Worm (Caenorhabditis elegans): ENCODE data around the gene Y73F8A.22.

Gene Y73F8A.22

ce11 chrIV:15453137-15453788 lies 12.1 kb upstream of the Y73F8A.22 start, which contains the start of gene gtf-2H4:
gtf-2H4 (minus strand) TSS chrIV:15453187.
- no peak for TF ChIP-seq unc-39 (tag; optimal IDR thresholded peaks at IDR 0.05)
- TF ChIP-seq ztf-11 (tag; optimal IDR thresholded peaks at IDR 0.05) = no peak
- no peak for TF ChIP-seq lsy-2 (tag; optimal IDR thresholded peaks at IDR 0.05)
- TF ChIP-seq ceh-16 (tag; optimal IDR thresholded peaks at IDR 0.05) = no peak
- no peak for TF ChIP-seq lin-39 (tag; optimal IDR thresholded peaks at IDR 0.05)
- no peak for TF ChIP-seq Y55F3AM.14 (GFP tag; optimal IDR thresholded peaks at IDR 0.05)
- no peak for TF ChIP-seq snpc-4 (tag; optimal IDR thresholded peaks at IDR 0.05)
- TF ChIP-seq zag-1 (tag; optimal IDR thresholded peaks at IDR 0.05) = no peak
- no peak for TF ChIP-seq blmp-1 (tag; optimal IDR thresholded peaks at IDR 0.05; ENCODE audit: insufficient read depth)
- TF ChIP-seq sma-3 (GFP tag; optimal IDR thresholded peaks at IDR 0.05) = no peak

DNA sequence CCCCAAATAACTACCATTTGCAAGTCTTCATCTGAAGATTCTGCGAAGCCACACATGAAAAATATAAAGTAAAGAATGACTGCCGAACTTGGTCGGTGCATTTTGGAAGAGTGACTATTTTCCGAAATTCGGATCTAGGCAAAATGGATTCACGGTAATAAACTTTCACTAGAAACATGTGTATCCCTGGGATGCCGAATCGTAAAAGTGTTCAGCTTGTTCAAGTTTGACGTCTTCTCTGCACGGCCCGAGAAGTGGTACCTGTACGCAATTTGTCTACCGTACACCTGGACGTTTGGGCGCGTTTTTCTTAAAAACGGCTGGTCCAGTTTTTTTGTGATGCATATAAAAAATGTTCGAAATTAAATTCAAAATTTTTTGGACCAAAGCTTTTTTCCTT lies 3.3 kb upstream of the Y73F8A.22 start, which contains the start of gene Y73F8A.23:
Y73F8A.23 (minus strand) TSS at position 101 of the 400 bp plus-strand sequence.
- no peak for TF ChIP-seq ZK546.5 (tag; optimal IDR thresholded peaks at IDR 0.05)
- TF ChIP-seq nhr-77 (tag; optimal IDR thresholded peaks at IDR 0.05) = no peak
- TF ChIP-seq blmp-1 (tag; optimal IDR thresholded peaks at IDR 0.05; ENCODE audit: insufficient read depth) = no peak
- no peak for TF ChIP-seq C34F6.9 (tag; optimal IDR thresholded peaks at IDR 0.05)
- TF ChIP-seq elt-1 (tag; optimal IDR thresholded peaks at IDR 0.05) = no peak
- no peak for TF ChIP-seq unc-55 (GFP tag; optimal IDR thresholded peaks at IDR 0.05)
- TF ChIP-seq nhr-6 (tag; optimal IDR thresholded peaks at IDR 0.05) = no peak
- no peak for TF ChIP-seq unc-39 (tag; optimal IDR thresholded peaks at IDR 0.05)
- no peak for TF ChIP-seq skn-1 (tag; optimal IDR thresholded peaks at IDR 0.05)
- TF ChIP-seq alr-1 (tag; optimal IDR thresholded peaks at IDR 0.05) = no peak
- no peak for TF ChIP-seq unc-62 (GFP tag; optimal IDR thresholded peaks at IDR 0.05)
- no peak for TF ChIP-seq nhr-129 (tag; optimal IDR thresholded peaks at IDR 0.05)
- TF ChIP-seq mab-5 (tag; optimal IDR thresholded peaks at IDR 0.05) = no peak
- no peak for TF ChIP-seq lsy-2 (tag; optimal IDR thresholded peaks at IDR 0.05)
- no peak for TF ChIP-seq nhr-10 (tag; optimal IDR thresholded peaks at IDR 0.05)
- no peak for TF ChIP-seq lin-13 (GFP tag; optimal IDR thresholded peaks at IDR 0.05)

- TF ChIP-seq ztf-4 (tag; optimal IDR thresholded peaks at IDR 0.05) (no peak), nhr-25 (tag; optimal IDR thresholded peaks at IDR 0.05) (peak; percentile 52)
These were observed 7.4 kb downstream of the Y73F8A.22 start for ce11 chrIV:15433805-15434204.

DNA sequence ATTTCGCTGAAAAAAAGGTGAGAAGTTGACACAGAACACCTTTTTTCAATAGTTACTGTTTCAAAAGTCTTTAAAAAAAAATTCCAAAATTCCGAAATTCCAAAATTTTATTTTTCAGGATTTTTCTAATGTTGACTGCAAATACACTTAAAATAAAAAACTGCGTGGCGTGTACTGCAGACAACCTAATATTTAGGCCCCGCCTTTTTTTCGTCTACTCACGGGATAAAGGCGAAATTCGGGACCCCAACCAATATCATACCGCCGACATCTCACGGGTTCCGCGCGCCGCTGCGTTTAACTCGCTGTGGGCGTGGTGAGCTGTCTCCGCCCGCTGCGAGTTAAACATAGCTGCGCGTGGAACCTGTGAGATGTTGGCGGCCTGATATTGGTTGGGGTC lies 38.6 kb downstream of the Y73F8A.22 start:
- TF ChIP-seq nhr-77 (tag; optimal IDR thresholded peaks at IDR 0.05) (no peak), mab-5 (tag; optimal IDR thresholded peaks at IDR 0.05) (no peak), aly-2 (tag; optimal IDR thresholded peaks at IDR 0.05) (no peak), C34F6.9 (tag; optimal IDR thresholded peaks at IDR 0.05) (no peak), sma-9 (GFP tag; optimal IDR thresholded peaks at IDR 0.05) (no peak), sma-9 (tag; optimal IDR thresholded peaks at IDR 0.05) (no peak)

DNA sequence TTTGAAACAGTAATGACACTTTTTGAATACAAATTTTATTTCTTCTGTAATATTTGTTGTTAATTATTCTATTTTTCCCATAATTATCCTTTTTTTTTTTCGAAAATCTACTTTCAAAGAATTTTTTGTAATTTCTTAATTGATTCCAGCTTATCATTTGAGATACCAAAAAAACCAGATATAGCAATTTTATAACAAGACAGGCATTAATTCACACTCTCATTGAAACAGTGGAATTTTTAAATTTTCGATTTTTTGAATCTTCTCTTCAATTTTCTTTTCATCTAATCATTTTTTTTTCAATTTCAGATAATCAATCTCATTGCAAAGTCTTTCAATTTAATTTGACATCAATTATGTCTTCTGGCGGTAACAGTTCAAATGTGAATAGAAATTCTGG lies 41.2 kb downstream of the Y73F8A.22 start, which contains the start of gene nhr-5:
nhr-5 (plus strand) TSS at position 301 of the 400 bp plus-strand sequence.
- no peak for TF ChIP-seq nhr-23 (tag; optimal IDR thresholded peaks at IDR 0.05)
- no peak for TF ChIP-seq alr-1 (tag; optimal IDR thresholded peaks at IDR 0.05)
- TF ChIP-seq dmd-4 (tag; optimal IDR thresholded peaks at IDR 0.05) = no peak
- TF ChIP-seq blmp-1 (tag; optimal IDR thresholded peaks at IDR 0.05; ENCODE audit: insufficient read depth) = no peak
- no peak for TF ChIP-seq mab-5 (tag; optimal IDR thresholded peaks at IDR 0.05)

ce11 chrIV:15398643-15399042 lies 42.6 kb downstream of the Y73F8A.22 start:
- TF ChIP-seq nhr-6 (tag; optimal IDR thresholded peaks at IDR 0.05) (no peak), C34F6.9 (tag; optimal IDR thresholded peaks at IDR 0.05) (no peak), ceh-16 (tag; optimal IDR thresholded peaks at IDR 0.05) (no peak), ZK546.5 (tag; optimal IDR thresholded peaks at IDR 0.05) (no peak), snpc-4 (tag; optimal IDR thresholded peaks at IDR 0.05) (no peak), lin-13 (GFP tag; optimal IDR thresholded peaks at IDR 0.05) (no peak), fos-1 (tag; optimal IDR thresholded peaks at IDR 0.05) (peak; percentile 25), nhr-237 (tag; optimal IDR thresholded peaks at IDR 0.05) (no peak), ztf-4 (tag; optimal IDR thresholded peaks at IDR 0.05) (no peak), nhr-21 (tag; optimal IDR thresholded peaks at IDR 0.05) (peak; percentile 83), blmp-1 (tag; optimal IDR thresholded peaks at IDR 0.05; ENCODE audit: insufficient read depth) (peak; percentile 73), egl-27 (tag; optimal IDR thresholded peaks at IDR 0.05) (peak; percentile 56), dmd-4 (tag; optimal IDR thresholded peaks at IDR 0.05) (no peak), nhr-25 (tag; optimal IDR thresholded peaks at IDR 0.05) (peak; percentile 86), ama-1 (optimal IDR thresholded peaks at IDR 0.05) (no peak), mdl-1 (tag; optimal IDR thresholded peaks at IDR 0.05) (no peak), gmeb-1 (tag; optimal IDR thresholded peaks at IDR 0.05) (peak; percentile 69), nhr-23 (tag; optimal IDR thresholded peaks at IDR 0.05) (no peak), nhr-12 (tag; optimal IDR thresholded peaks at IDR 0.05) (no peak), sma-3 (GFP tag; optimal IDR thresholded peaks at IDR 0.05) (peak; percentile 73), sem-4 (tag; optimal IDR thresholded peaks at IDR 0.05) (no peak), elt-3 (tag; optimal IDR thresholded peaks at IDR 0.05) (no peak), nhr-10 (tag; optimal IDR thresholded peaks at IDR 0.05) (no peak), Y55F3AM.14 (GFP tag; optimal IDR thresholded peaks at IDR 0.05) (no peak), lsy-2 (tag; optimal IDR thresholded peaks at IDR 0.05) (peak in 1 of 2 experiments; percentile 42), sma-9 (GFP tag; optimal IDR thresholded peaks at IDR 0.05) (peak; percentile 62), sma-9 (tag; optimal IDR thresholded peaks at IDR 0.05) (no peak), lin-39 (tag; optimal IDR thresholded peaks at IDR 0.05) (no peak), unc-62 (GFP tag; optimal IDR thresholded peaks at IDR 0.05) (no peak)

All from whole organism, L2 larva.